Fruit fly (Drosophila melanogaster): ENCODE measurements around the gene CG12795.

- TF ChIP-seq cic (GFP tag; optimal IDR thresholded peaks at IDR 0.05) = no peak
- TF ChIP-seq CG7045 (GFP tag; optimal IDR thresholded peaks at IDR 0.05) = no peak
- no peak for TF ChIP-seq toe (GFP tag; optimal IDR thresholded peaks at IDR 0.05)
- peak; percentile 0 for TF ChIP-seq Mnt (GFP tag; optimal IDR thresholded peaks at IDR 0.05)
- TF ChIP-seq CG33017 (tag; optimal IDR thresholded peaks at IDR 0.05) = no peak
- no peak for TF ChIP-seq kay (GFP tag; ENCODE audit: borderline replicate concordance)
- no peak for TF ChIP-seq tj (GFP tag; optimal IDR thresholded peaks at IDR 0.05)
- no peak for TF ChIP-seq Hr96 (GFP tag; optimal IDR thresholded peaks at IDR 0.05)
- no peak for TF ChIP-seq CG5204 (GFP tag; optimal IDR thresholded peaks at IDR 0.05)
These were observed 9.5 kb downstream of the CG12795 start, which contains the start of gene CG3246 for dm6 chr2L:3461760-3462159.
